Worm (Caenorhabditis elegans) whole organism, mixed stage, embryonic: ENCODE measurements around the gene sre-4.

Experiments used
- flh-1 ChIP-seq: fragments of 200-800 bp; sonication (Bioruptor generic); optimal IDR thresholded peaks from 2 replicates; lab custom pipeline; 2018; ENCODE audit warnings: mild to moderate bottlenecking, missing genetic modification characterization, moderate library complexity, missing compliant biosample characterization
- ham-2 ChIP-seq: fragments of 200-800 bp; sonication (Bioruptor generic); optimal IDR thresholded peaks from 2 replicates; lab custom pipeline; 2018; ENCODE audit warnings: mild to moderate bottlenecking, missing genetic modification characterization, missing compliant biosample characterization
- mab-5 ChIP-seq: fragments of 150-350 bp; optimal IDR thresholded peaks from 2 replicates; lab custom pipeline; 2014; ENCODE audit warnings: missing biosample characterization, missing genetic modification characterization
- nhr-12 ChIP-seq: fragments of 150-350 bp; optimal IDR thresholded peaks from 2 replicates; lab custom pipeline; 2014; ENCODE audit warnings: missing biosample characterization, missing genetic modification characterization
- nhr-2 ChIP-seq: fragments of 150-350 bp; optimal IDR thresholded peaks from 2 replicates; lab custom pipeline; 2014; ENCODE audit warnings: missing biosample characterization, missing genetic modification characterization
- nhr-237 ChIP-seq: fragments of 150-350 bp; optimal IDR thresholded peaks from 2 replicates; lab custom pipeline; 2014; ENCODE audit warnings: missing biosample characterization, missing genetic modification characterization
- pha-4 ChIP-seq: fragments of 150-350 bp; optimal IDR thresholded peaks from 2 replicates; lab custom pipeline; 2018; ENCODE audit warnings: missing biosample characterization, missing genetic modification reagents, missing genetic modification characterization
- sem-2 ChIP-seq: fragments of 200-800 bp; sonication (Bioruptor generic); optimal IDR thresholded peaks from 2 replicates; lab custom pipeline; 2018; ENCODE audit warnings: mild to moderate bottlenecking, missing genetic modification characterization, missing compliant biosample characterization
- snpc-4 ChIP-seq: fragments of 150-350 bp; optimal IDR thresholded peaks from 2 replicates; lab custom pipeline; 2014; ENCODE audit warnings: missing biosample characterization, missing genetic modification characterization
- unc-39 ChIP-seq: fragments of 150-350 bp; optimal IDR thresholded peaks from 2 replicates; lab custom pipeline; 2014; ENCODE audit warnings: missing biosample characterization, missing genetic modification characterization
- ztf-11 ChIP-seq: fragments of 150-350 bp; optimal IDR thresholded peaks from 2 replicates; lab custom pipeline; 2014; ENCODE audit warnings: missing biosample characterization, missing genetic modification characterization

DNA sequence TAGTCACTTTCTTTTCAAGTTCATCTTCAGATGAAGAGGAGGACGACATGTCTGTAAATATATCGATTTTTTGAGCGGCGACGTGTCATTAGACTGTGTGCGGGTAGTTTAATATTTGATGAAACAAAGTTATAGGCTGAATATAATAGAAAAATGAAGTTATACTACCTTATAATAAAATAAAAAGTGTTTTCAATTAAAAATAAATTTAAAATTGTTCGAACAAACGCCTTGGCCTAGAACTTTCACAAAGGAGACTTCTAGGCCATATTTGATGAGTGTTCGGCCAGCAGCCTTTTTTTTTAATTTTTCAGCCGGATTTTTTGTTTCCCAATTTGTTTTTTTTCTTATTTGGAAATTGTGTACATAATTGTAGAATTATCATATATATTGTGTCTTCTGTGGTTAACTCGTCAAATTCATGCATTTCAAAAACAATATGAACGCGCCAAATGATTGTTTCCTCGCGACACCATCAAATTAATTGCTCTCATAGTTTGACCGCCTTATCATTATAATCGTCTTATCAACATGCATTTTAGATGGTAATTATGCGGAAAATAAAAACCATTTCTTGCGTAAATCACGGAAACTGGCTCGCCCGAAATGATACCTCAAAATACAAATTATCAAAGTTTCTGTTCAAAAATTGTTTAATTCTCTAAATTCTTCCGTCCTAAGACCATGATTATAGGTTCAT, 12.9 kb upstream of the sre-4 start, which contains the start of gene T13F2.2:
- TF ChIP-seq sem-2 (GFP tag; lab: Kevin White, UChicago), result no peak
- no peak for TF ChIP-seq pha-4 (tag; lab: Kevin White, UChicago)
- TF ChIP-seq unc-39 (tag; lab: Kevin White, UChicago), result no peak
- no peak for TF ChIP-seq ztf-11 (tag; lab: Kevin White, UChicago)
- no peak for TF ChIP-seq ham-2 (GFP tag; lab: Kevin White, UChicago)
- no peak for TF ChIP-seq nhr-237 (tag; lab: Kevin White, UChicago)
- no peak for TF ChIP-seq snpc-4 (tag; lab: Kevin White, UChicago)
- no peak for TF ChIP-seq nhr-12 (tag; lab: Kevin White, UChicago)
- no peak for TF ChIP-seq mab-5 (tag; lab: Kevin White, UChicago)
- TF ChIP-seq flh-1, result no peak
- TF ChIP-seq nhr-2, result no peak
